Worm (Caenorhabditis elegans): ENCODE data around the gene pqn-2.

DNA sequence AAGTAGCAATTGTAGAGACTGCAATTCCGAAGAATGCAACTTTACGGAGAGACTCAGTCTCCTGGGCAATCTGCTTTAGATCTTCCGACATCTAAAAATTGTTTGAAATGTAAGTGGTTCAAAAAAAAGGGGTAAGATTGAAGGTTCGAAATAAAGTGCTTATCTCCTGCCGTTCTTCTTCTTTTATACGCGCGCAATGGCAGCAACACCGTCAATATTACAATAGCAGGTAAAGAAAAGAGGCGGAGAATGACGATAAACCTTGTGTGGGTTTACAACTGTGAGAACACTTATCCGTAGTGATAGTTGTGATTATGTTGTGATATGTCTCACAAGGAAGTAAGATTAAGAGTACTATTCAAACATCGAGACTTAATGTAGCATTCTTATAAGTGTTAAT, 39.6 kb downstream of the pqn-2 start, which contains the start of gene col-13:
- no peak for TF ChIP-seq W03F9.2 (tag; optimal IDR thresholded peaks at IDR 0.05)
- TF ChIP-seq him-1 (tag; optimal IDR thresholded peaks at IDR 0.05): no peak

Data from whole organism, L4/young adult.